Worm (Caenorhabditis elegans) whole organism, young adult: ENCODE measurements around the gene H40L08.3.

Experiments used
- B0261.1 ChIP-seq: sonication (generic microtip); optimal IDR thresholded peaks from 2 replicates; lab custom pipeline; 2016; ENCODE audit warnings: mild to moderate bottlenecking, missing genetic modification characterization, moderate library complexity, missing compliant biosample characterization
- T26A5.8 ChIP-seq: sonication (generic microtip); optimal IDR thresholded peaks from 2 replicates; lab custom pipeline; 2016; ENCODE audit warnings: missing genetic modification characterization, missing compliant biosample characterization
- ama-1 ChIP-seq, 3 experiments: fragments of 150-350 bp in 1 of 3; sonication (generic microtip) in 2 of 3; optimal IDR thresholded peaks; 2 replicates each; lab custom pipeline; 2014 to 2018; ENCODE audit warnings: missing biosample characterization in 2 of 3, missing genetic modification characterization in 2 of 3, missing genetic modification reagents in 2 of 3
- ceh-40 ChIP-seq: fragments of 200-800 bp; sonication (Bioruptor generic); IDR thresholded peaks from 2 replicates; pipeline ENCODE4 v1.3.6; 2022; ENCODE audit warnings: missing genetic modification characterization, missing compliant biosample characterization
- ceh-58 ChIP-seq: fragments of 200-800 bp; sonication (Bioruptor generic); IDR thresholded peaks from 2 replicates; pipeline ENCODE4 v1.3.6; 2022; ENCODE audit warnings: missing genetic modification characterization, missing compliant biosample characterization
- dox-1 ChIP-seq: fragments of 200-800 bp; sonication (Bioruptor generic); IDR thresholded peaks from 2 replicates; pipeline ENCODE4 v1.3.6; 2022; ENCODE audit warnings: missing genetic modification reagents, missing genetic modification characterization, missing compliant biosample characterization
- him-1 ChIP-seq: sonication (generic microtip); optimal IDR thresholded peaks from 2 replicates; lab custom pipeline; 2016; ENCODE audit warnings: missing genotype, missing genetic modification reagents, missing genetic modification characterization, missing compliant biosample characterization
- hlh-12 ChIP-seq: sonication (generic microtip); optimal IDR thresholded peaks from 2 replicates; lab custom pipeline; 2016; ENCODE audit warnings: missing genetic modification characterization, missing compliant biosample characterization
- lin-54 ChIP-seq: fragments of 200-800 bp; sonication (Bioruptor generic); optimal IDR thresholded peaks from 2 replicates; lab custom pipeline; 2018; ENCODE audit warnings: mild to moderate bottlenecking, missing genetic modification characterization, missing compliant biosample characterization
- lir-1 ChIP-seq: fragments of 200-800 bp; sonication (Bioruptor generic); conservative IDR thresholded peaks from 2 replicates; pipeline ENCODE4 v1.3.6; 2022; ENCODE audit warnings: missing genetic modification reagents, missing genetic modification characterization, missing compliant biosample characterization
- lsy-27 ChIP-seq: sonication (generic microtip); optimal IDR thresholded peaks from 2 replicates; lab custom pipeline; 2017; ENCODE audit warnings: missing genetic modification characterization, mild to moderate bottlenecking, missing compliant biosample characterization, antibody characterized with exemption, missing genotype, borderline replicate concordance; ENCODE audit not compliant: insufficient read depth
- nhr-179 ChIP-seq: sonication (generic microtip); optimal IDR thresholded peaks from 2 replicates; lab custom pipeline; 2016; ENCODE audit warnings: mild to moderate bottlenecking, missing genetic modification characterization, missing compliant biosample characterization
- unc-130 ChIP-seq: sonication (generic microtip); optimal IDR thresholded peaks from 2 replicates; lab custom pipeline; 2016; ENCODE audit warnings: missing genetic modification reagents, missing genetic modification characterization, missing compliant biosample characterization
- unc-62 ChIP-seq: fragments of 150-350 bp; optimal IDR thresholded peaks from 2 replicates; lab custom pipeline; 2014; ENCODE audit warnings: missing biosample characterization, missing genetic modification reagents, missing genetic modification characterization

- no peak for TF ChIP-seq B0261.1 (tag; lab: Kevin White, UChicago)
- no peak for TF ChIP-seq unc-62 (GFP tag; lab: Kevin White, UChicago)
- TF ChIP-seq lir-1 (GFP tag; lab: Robert Waterston, UW) = no peak
- no peak for TF ChIP-seq hlh-12 (tag; lab: Kevin White, UChicago)
- TF ChIP-seq ceh-40 (GFP tag; lab: Robert Waterston, UW) = no peak
- TF ChIP-seq ceh-58 (GFP tag; lab: Robert Waterston, UW) = no peak
- no peak for TF ChIP-seq dox-1 (GFP tag; lab: Robert Waterston, UW)
- no peak for TF ChIP-seq unc-130 (GFP tag; lab: Kevin White, UChicago)
- no peak for TF ChIP-seq nhr-179 (tag; lab: Kevin White, UChicago)
- TF ChIP-seq T26A5.8 (tag; lab: Kevin White, UChicago) = no peak
- TF ChIP-seq lsy-27 (tag; lab: Kevin White, UChicago) = no peak
- TF ChIP-seq lin-54 (GFP tag; lab: Kevin White, UChicago) = no peak
- no peak for TF ChIP-seq him-1 (tag; lab: Kevin White, UChicago)
- no peak for TF ChIP-seq ama-1 (optimal IDR thresholded peaks at IDR 0.05; lab: Kevin White, UChicago)
- no peak for TF ChIP-seq ama-1 (GFP tag; optimal IDR thresholded peaks at IDR 0.05; lab: Kevin White, UChicago)
These were observed 17.0 kb upstream of the H40L08.3 start for ce11 chrX:15092775-15093386.
